Worm (Caenorhabditis elegans) whole organism, L2 larva: ENCODE measurements around the gene henn-1.

Source experiments
- C34F6.9 ChIP-seq: fragments of 150-350 bp; optimal IDR thresholded peaks from 2 replicates; lab custom pipeline; 2014; ENCODE audit warnings: missing biosample characterization, missing genetic modification characterization
- F13H6.1 ChIP-seq: sonication (generic microtip); optimal IDR thresholded peaks from 2 replicates; lab custom pipeline; 2016; ENCODE audit warnings: missing genetic modification characterization, missing compliant biosample characterization
- R02D3.7 ChIP-seq: fragments of 150-350 bp; optimal IDR thresholded peaks from 2 replicates; lab custom pipeline; 2014; ENCODE audit warnings: missing biosample characterization, missing genetic modification characterization
- Y55F3AM.14 ChIP-seq: fragments of 200-800 bp; sonication (Bioruptor generic); optimal IDR thresholded peaks from 2 replicates; lab custom pipeline; 2018; ENCODE audit warnings: mild to moderate bottlenecking, missing genetic modification characterization, missing compliant biosample characterization
- ZK546.5 ChIP-seq: sonication (generic microtip); optimal IDR thresholded peaks from 2 replicates; lab custom pipeline; 2017; ENCODE audit warnings: missing biosample characterization, missing genetic modification characterization
- alr-1 ChIP-seq: fragments of 150-350 bp; optimal IDR thresholded peaks from 2 replicates; lab custom pipeline; 2014; ENCODE audit warnings: missing biosample characterization, missing genetic modification characterization
- aly-2 ChIP-seq: fragments of 150-350 bp; optimal IDR thresholded peaks from 2 replicates; lab custom pipeline; 2014; ENCODE audit warnings: missing biosample characterization, missing genetic modification characterization
- ama-1 ChIP-seq: fragments of 150-350 bp; optimal IDR thresholded peaks from 2 replicates; lab custom pipeline; 2018; ENCODE audit warnings: inconsistent platforms
- blmp-1 ChIP-seq: sonication (generic microtip); optimal IDR thresholded peaks from 2 replicates; lab custom pipeline; 2017; ENCODE audit warnings: missing genetic modification characterization, mild to moderate bottlenecking, missing compliant biosample characterization, antibody characterized with exemption, moderate library complexity; ENCODE audit not compliant: insufficient read depth
- ceh-16 ChIP-seq: fragments of 150-350 bp; optimal IDR thresholded peaks from 2 replicates; lab custom pipeline; 2014; ENCODE audit warnings: missing biosample characterization, missing genetic modification characterization
- ceh-82 ChIP-seq: fragments of 150-350 bp; optimal IDR thresholded peaks from 2 replicates; lab custom pipeline; 2014; ENCODE audit warnings: missing biosample characterization, missing genetic modification characterization
- crh-2 ChIP-seq: sonication (generic microtip); optimal IDR thresholded peaks from 2 replicates; lab custom pipeline; 2017; ENCODE audit warnings: missing biosample characterization, missing genetic modification characterization
- dmd-4 ChIP-seq: sonication (generic microtip); optimal IDR thresholded peaks from 2 replicates; lab custom pipeline; 2017; ENCODE audit warnings: missing biosample characterization, missing genetic modification characterization
- egl-27 ChIP-seq: sonication (generic microtip); optimal IDR thresholded peaks from 3 replicates; lab custom pipeline; 2017; ENCODE audit warnings: missing biosample characterization, missing genetic modification reagents, missing genetic modification characterization
- elt-1 ChIP-seq: fragments of 150-350 bp; optimal IDR thresholded peaks from 2 replicates; lab custom pipeline; 2014; ENCODE audit warnings: missing biosample characterization, missing genetic modification characterization
- elt-3 ChIP-seq: sonication (generic microtip); optimal IDR thresholded peaks from 2 replicates; lab custom pipeline; 2017; ENCODE audit warnings: missing biosample characterization, missing genetic modification characterization
- fos-1 ChIP-seq: fragments of 150-350 bp; optimal IDR thresholded peaks from 2 replicates; lab custom pipeline; 2014; ENCODE audit warnings: missing biosample characterization, missing genetic modification characterization
- gmeb-1 ChIP-seq: fragments of 150-350 bp; optimal IDR thresholded peaks from 2 replicates; lab custom pipeline; 2014; ENCODE audit warnings: missing biosample characterization, missing genetic modification characterization
- lin-11 ChIP-seq: fragments of 150-350 bp; sonication (generic microtip); optimal IDR thresholded peaks from 2 replicates; lab custom pipeline; 2014; ENCODE audit warnings: missing biosample characterization, missing genetic modification characterization, inconsistent platforms, mixed read lengths
- lin-13 ChIP-seq: fragments of 150-350 bp; optimal IDR thresholded peaks from 2 replicates; lab custom pipeline; 2014; ENCODE audit warnings: missing biosample characterization, missing genetic modification reagents, missing genetic modification characterization
- lin-39 ChIP-seq: fragments of 150-350 bp; optimal IDR thresholded peaks from 2 replicates; lab custom pipeline; 2014; ENCODE audit warnings: missing biosample characterization, missing genetic modification reagents, missing genetic modification characterization
- lsy-2 ChIP-seq, 2 experiments: fragments of 150-350 bp in 1 of 2; sonication (generic microtip) in 1 of 2; optimal IDR thresholded peaks; 2 replicates each; lab custom pipeline; 2014 to 2017; ENCODE audit warnings: missing biosample characterization in 2 of 2, missing genetic modification characterization in 2 of 2
- mbf-1 ChIP-seq: sonication (generic microtip); optimal IDR thresholded peaks from 2 replicates; lab custom pipeline; 2017; ENCODE audit warnings: missing biosample characterization, missing genetic modification characterization
- nhr-10 ChIP-seq: sonication (generic microtip); optimal IDR thresholded peaks from 2 replicates; lab custom pipeline; 2017; ENCODE audit warnings: missing biosample characterization, missing genetic modification characterization
- nhr-11 ChIP-seq: fragments of 150-350 bp; optimal IDR thresholded peaks from 2 replicates; lab custom pipeline; 2014; ENCODE audit warnings: missing biosample characterization, missing genetic modification characterization
- nhr-12 ChIP-seq: fragments of 150-350 bp; optimal IDR thresholded peaks from 2 replicates; lab custom pipeline; 2014; ENCODE audit warnings: missing biosample characterization, missing genetic modification characterization
- nhr-129 ChIP-seq: fragments of 150-350 bp; optimal IDR thresholded peaks from 2 replicates; lab custom pipeline; 2014; ENCODE audit warnings: missing biosample characterization, missing genetic modification characterization
- nhr-21 ChIP-seq: fragments of 150-350 bp; optimal IDR thresholded peaks from 2 replicates; lab custom pipeline; 2014; ENCODE audit warnings: missing biosample characterization, missing genetic modification characterization
- nhr-23 ChIP-seq: fragments of 150-350 bp; optimal IDR thresholded peaks from 2 replicates; lab custom pipeline; 2014; ENCODE audit warnings: missing biosample characterization, missing genetic modification reagents, missing genetic modification characterization
- nhr-237 ChIP-seq: fragments of 150-350 bp; optimal IDR thresholded peaks from 2 replicates; lab custom pipeline; 2014; ENCODE audit warnings: missing biosample characterization, missing genetic modification characterization
- nhr-25 ChIP-seq: fragments of 150-350 bp; sonication (generic microtip); optimal IDR thresholded peaks from 3 replicates; lab custom pipeline; 2014; ENCODE audit warnings: missing biosample characterization, missing genetic modification characterization
- nhr-6 ChIP-seq: fragments of 150-350 bp; optimal IDR thresholded peaks from 2 replicates; lab custom pipeline; 2014; ENCODE audit warnings: missing biosample characterization, missing genetic modification characterization
- nhr-77 ChIP-seq: fragments of 150-350 bp; optimal IDR thresholded peaks from 2 replicates; lab custom pipeline; 2014; ENCODE audit warnings: missing biosample characterization, missing genetic modification characterization
- skn-1 ChIP-seq: sonication (generic microtip); optimal IDR thresholded peaks from 2 replicates; lab custom pipeline; 2017; ENCODE audit warnings: missing biosample characterization, missing genetic modification characterization
- sma-3 ChIP-seq: sonication (generic microtip); optimal IDR thresholded peaks from 2 replicates; lab custom pipeline; 2016; ENCODE audit warnings: missing genetic modification reagents, missing genetic modification characterization, missing compliant biosample characterization
- snpc-4 ChIP-seq: fragments of 150-350 bp; optimal IDR thresholded peaks from 2 replicates; lab custom pipeline; 2014; ENCODE audit warnings: missing biosample characterization, missing genetic modification characterization
- unc-55 ChIP-seq: fragments of 150-350 bp; sonication (generic microtip); optimal IDR thresholded peaks from 3 replicates; lab custom pipeline; 2014; ENCODE audit warnings: missing biosample characterization, missing genetic modification reagents, missing genetic modification characterization
- unc-62 ChIP-seq: fragments of 150-350 bp; optimal IDR thresholded peaks from 2 replicates; lab custom pipeline; 2014; ENCODE audit warnings: missing biosample characterization, missing genetic modification reagents, missing genetic modification characterization
- zag-1 ChIP-seq: fragments of 150-350 bp; optimal IDR thresholded peaks from 2 replicates; lab custom pipeline; 2014; ENCODE audit warnings: missing biosample characterization, missing genetic modification characterization
- ztf-1 ChIP-seq: fragments of 200-800 bp; sonication (Bioruptor generic); conservative IDR thresholded peaks from 2 replicates; pipeline ENCODE4 v1.3.6; 2022; ENCODE audit warnings: missing genetic modification characterization, missing compliant biosample characterization
- ztf-11 ChIP-seq: sonication (generic microtip); optimal IDR thresholded peaks from 2 replicates; lab custom pipeline; 2017; ENCODE audit warnings: missing biosample characterization, missing genetic modification characterization
- ztf-4 ChIP-seq: fragments of 150-350 bp; optimal IDR thresholded peaks from 2 replicates; lab custom pipeline; 2014; ENCODE audit warnings: missing biosample characterization, missing genetic modification characterization

henn-1 gene

DNA sequence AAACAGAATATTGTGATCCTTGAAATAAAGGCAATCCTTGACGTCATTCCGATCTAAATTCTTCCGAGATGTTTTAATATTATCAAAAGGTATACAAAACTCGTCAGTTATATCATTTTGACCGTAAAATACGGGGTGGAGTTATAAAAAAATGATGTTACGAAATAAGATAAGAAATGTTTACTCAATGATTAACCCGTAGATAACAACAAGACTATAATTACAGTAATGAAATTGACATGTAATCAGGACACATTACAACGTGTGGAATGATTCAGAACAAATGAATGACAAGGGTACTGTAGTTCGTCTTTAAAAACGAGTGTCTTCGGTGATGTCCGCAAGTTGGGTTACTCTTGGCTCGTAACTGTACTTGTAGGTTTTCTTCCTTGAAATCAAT lies 5.4 kb downstream of the henn-1 start, which contains the start of gene tsp-2:
tsp-2 (minus strand) TSS at position 109 of the 400 bp plus-strand sequence.
- no peak for TF ChIP-seq nhr-25 (tag; lab: Kevin White, UChicago)
- TF ChIP-seq fos-1 (tag; lab: Kevin White, UChicago) = peak; percentile 93
- peak; percentile 3 for TF ChIP-seq gmeb-1
- TF ChIP-seq C34F6.9 (tag; lab: Kevin White, UChicago) = no peak
- TF ChIP-seq lsy-2 (tag; optimal IDR thresholded peaks at IDR 0.05; lab: Kevin White, UChicago) = peak in 1 of 2 experiments; percentile 2

DNA sequence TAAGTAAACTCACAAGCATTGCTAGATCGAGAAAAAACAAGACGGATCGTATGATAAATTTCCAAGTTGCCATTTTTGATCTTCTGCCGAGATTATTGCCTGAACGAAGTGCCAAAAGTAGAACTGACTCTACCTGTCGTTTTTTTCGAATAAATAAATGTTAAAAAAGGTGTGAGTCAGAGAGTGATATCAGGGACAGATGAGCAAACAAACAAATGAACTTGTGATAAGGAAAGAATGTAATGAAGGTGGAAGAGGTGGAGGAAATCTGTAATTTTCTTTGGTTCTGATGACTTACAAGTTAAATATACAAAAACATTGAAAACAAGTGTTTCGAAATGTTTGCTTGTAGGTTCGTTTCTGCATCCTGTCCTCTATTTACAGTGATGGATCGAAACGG lies 6.9 kb downstream of the henn-1 start, which contains the start of gene tsp-1:
tsp-1 (minus strand) TSS at position 99 of the 400 bp plus-strand sequence.
- TF ChIP-seq unc-55 (GFP tag; lab: Kevin White, UChicago) (no peak), fos-1 (tag; lab: Kevin White, UChicago) (peak; percentile 69)
- TF ChIP-seq, all 48 proteins: peak for 1

DNA sequence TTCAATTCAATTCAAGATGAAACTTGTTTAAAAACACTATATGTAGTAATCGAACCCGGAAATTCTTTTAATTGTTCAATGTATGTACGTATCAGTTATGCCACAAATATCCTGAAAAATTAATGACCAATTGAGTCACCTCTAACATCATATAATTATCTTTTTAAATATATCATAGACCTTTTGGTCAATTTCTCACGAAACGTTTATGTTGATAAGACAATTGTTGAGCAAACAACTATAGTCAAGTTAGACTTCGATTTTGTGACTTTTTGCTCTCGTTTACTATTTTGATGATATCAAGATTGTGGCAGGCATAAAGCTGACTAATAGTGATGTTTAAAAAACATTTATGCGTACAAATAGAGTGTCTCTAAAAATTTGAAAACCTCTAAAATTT lies 7.8 kb downstream of the henn-1 start:
- TF ChIP-seq nhr-10 (tag; lab: Kevin White, UChicago) (no peak), fos-1 (tag; lab: Kevin White, UChicago) (peak; percentile 93), lin-13 (GFP tag; lab: Kevin White, UChicago) (no peak), lin-11 (tag; lab: Kevin White, UChicago) (no peak)
- TF ChIP-seq, all 48 proteins: peak for 1

DNA sequence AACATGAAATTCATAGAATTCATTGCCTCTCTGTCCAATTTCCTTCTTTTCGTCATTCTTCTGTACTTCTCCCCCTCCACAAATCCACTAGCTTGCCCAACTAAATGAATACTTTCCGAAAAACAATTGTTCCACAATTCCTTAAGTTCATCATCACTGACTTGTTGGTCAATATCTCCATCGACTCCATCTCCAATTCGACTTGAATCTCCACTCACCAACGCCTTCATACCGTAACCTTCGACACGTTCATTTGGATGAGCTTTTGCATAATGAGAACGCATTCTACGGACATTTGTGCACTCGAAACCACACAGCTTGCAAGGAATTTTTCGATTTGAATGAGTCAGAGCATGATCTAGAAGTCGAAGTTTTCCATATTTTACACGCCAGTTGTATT lies 8.5 kb downstream of the henn-1 start:
- TF ChIP-seq mbf-1 (no peak), F13H6.1 (tag; lab: Kevin White, UChicago) (no peak), nhr-237 (tag; lab: Kevin White, UChicago) (no peak), nhr-21 (no peak), lsy-2 (tag; optimal IDR thresholded peaks at IDR 0.05; lab: Kevin White, UChicago) (no peak), nhr-25 (tag; lab: Kevin White, UChicago) (no peak), nhr-23 (tag; lab: Kevin White, UChicago) (no peak), fos-1 (tag; lab: Kevin White, UChicago) (no peak), unc-55 (GFP tag; lab: Kevin White, UChicago) (no peak), ceh-82 (no peak), elt-3 (tag; lab: Kevin White, UChicago) (no peak), ZK546.5 (tag; lab: Kevin White, UChicago) (no peak), nhr-10 (tag; lab: Kevin White, UChicago) (no peak), zag-1 (tag; lab: Kevin White, UChicago) (no peak)
- TF ChIP-seq, all 48 proteins: peak for 0

DNA sequence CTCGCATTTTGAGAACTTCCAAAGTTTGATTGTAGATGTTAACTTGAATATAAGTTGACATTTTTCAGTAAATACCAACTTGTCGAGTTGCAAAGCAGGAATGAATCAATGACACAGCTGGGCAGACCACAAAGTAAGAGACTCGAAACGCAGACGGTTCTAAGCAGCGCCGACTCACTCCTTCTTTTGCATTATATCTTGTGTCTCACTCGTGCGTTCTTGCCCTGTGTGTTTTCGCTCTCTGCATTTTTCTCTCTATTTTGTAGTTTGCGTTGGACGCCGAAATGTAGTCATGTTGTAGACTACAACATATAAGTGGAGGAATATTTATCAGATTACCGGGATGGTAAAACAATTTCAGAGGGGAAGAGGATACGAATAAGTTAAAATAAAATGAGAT lies 10.4 kb downstream of the henn-1 start, which contains the start of gene C02F5.12:
C02F5.12 (minus strand) TSS at position 221 of the 400 bp plus-strand sequence.
- no peak for TF ChIP-seq ceh-82
- TF ChIP-seq nhr-21 = no peak
- no peak for TF ChIP-seq mbf-1
- TF ChIP-seq lin-13 (GFP tag; lab: Kevin White, UChicago) = peak; percentile 8
- TF ChIP-seq egl-27 (tag; lab: Kevin White, UChicago) = no peak
- TF ChIP-seq unc-62 = no peak
- no peak for TF ChIP-seq nhr-11 (tag; lab: Kevin White, UChicago)
- no peak for TF ChIP-seq lin-39 (tag; lab: Kevin White, UChicago)
- TF ChIP-seq ztf-1 (GFP tag; lab: Robert Waterston, UW) = no peak
- no peak for TF ChIP-seq R02D3.7
- TF ChIP-seq elt-3 (tag; lab: Kevin White, UChicago) = no peak
- TF ChIP-seq nhr-129 = peak; percentile 51
- TF ChIP-seq lsy-2 (tag; optimal IDR thresholded peaks at IDR 0.05; lab: Kevin White, UChicago) = peak in 1 of 2 experiments; percentile 44
- no peak for TF ChIP-seq nhr-77 (tag; lab: Kevin White, UChicago)
- no peak for TF ChIP-seq zag-1 (tag; lab: Kevin White, UChicago)
- TF ChIP-seq nhr-23 (tag; lab: Kevin White, UChicago) = no peak
- peak; percentile 43 for TF ChIP-seq C34F6.9 (tag; lab: Kevin White, UChicago)
- TF ChIP-seq nhr-25 (tag; lab: Kevin White, UChicago) = no peak
- TF ChIP-seq nhr-12 (tag; lab: Kevin White, UChicago) = no peak
- peak; percentile 38 for TF ChIP-seq fos-1 (tag; lab: Kevin White, UChicago)
- TF ChIP-seq ztf-11 (tag; lab: Kevin White, UChicago) = no peak
- no peak for TF ChIP-seq aly-2 (tag; lab: Kevin White, UChicago)
- TF ChIP-seq dmd-4 (tag; lab: Kevin White, UChicago) = no peak
- no peak for TF ChIP-seq skn-1
- no peak for TF ChIP-seq blmp-1
- no peak for TF ChIP-seq ztf-4 (tag; lab: Kevin White, UChicago)
- peak; percentile 10 for TF ChIP-seq crh-2 (tag; lab: Kevin White, UChicago)
- no peak for TF ChIP-seq ceh-16 (tag; lab: Kevin White, UChicago)
- TF ChIP-seq ZK546.5 (tag; lab: Kevin White, UChicago) = no peak
- peak; percentile 0 for TF ChIP-seq sma-3 (GFP tag; lab: Kevin White, UChicago)
- TF ChIP-seq snpc-4 = no peak
- TF ChIP-seq ama-1 (lab: Kevin White, UChicago) = no peak
- no peak for TF ChIP-seq elt-1 (tag; lab: Kevin White, UChicago)
- no peak for TF ChIP-seq nhr-6
- no peak for TF ChIP-seq nhr-237 (tag; lab: Kevin White, UChicago)
- no peak for TF ChIP-seq Y55F3AM.14 (GFP tag; lab: Kevin White, UChicago)
- TF ChIP-seq unc-55 (GFP tag; lab: Kevin White, UChicago) = no peak
- TF ChIP-seq gmeb-1 = no peak
- no peak for TF ChIP-seq alr-1 (tag; lab: Kevin White, UChicago)
- peak; percentile 20 for TF ChIP-seq F13H6.1 (tag; lab: Kevin White, UChicago)
- no peak for TF ChIP-seq nhr-10 (tag; lab: Kevin White, UChicago)
